Fruit fly (Drosophila melanogaster): ENCODE results near the gene CG11857.

The CG11857 gene

dm6 chr3R:25275276-25275675, 16.6 kb downstream of the CG11857 start (continued):
- peak; percentile 29 for TF ChIP-seq CG2120 (GFP tag; optimal IDR thresholded peaks at IDR 0.05)
- peak; percentile 25 for TF ChIP-seq CG6813 (GFP tag; optimal IDR thresholded peaks at IDR 0.05)
- peak; percentile 59 for TF ChIP-seq CG7372 (GFP tag; IDR thresholded peaks at IDR 0.05)
- peak; percentile 59 for TF ChIP-seq CG10147 (GFP tag; optimal IDR thresholded peaks at IDR 0.05)
- TF ChIP-seq sens (GFP tag) = peak; percentile 61
- TF ChIP-seq MBD-R2 (GFP tag; IDR thresholded peaks at IDR 0.05) = no peak
- no peak for TF ChIP-seq Bdp1 (GFP tag; optimal IDR thresholded peaks at IDR 0.05)
- TF ChIP-seq CrebB (tag; optimal IDR thresholded peaks at IDR 0.05) = peak; percentile 60
- peak; percentile 32 for TF ChIP-seq Nf-YC (tag; optimal IDR thresholded peaks at IDR 0.05)
- TF ChIP-seq emc (GFP tag; optimal IDR thresholded peaks at IDR 0.05) = no peak
- TF ChIP-seq GATAe (GFP tag; conservative IDR thresholded peaks at IDR 0.05) = 0 out of 2 replicates have a peak, but pooled peaks have one; percentile 9
- TF ChIP-seq caup (GFP tag; optimal IDR thresholded peaks at IDR 0.05; ENCODE audit: severe bottlenecking) = peak; percentile 65
- TF ChIP-seq CG34376 (GFP tag; optimal IDR thresholded peaks at IDR 0.05) = peak; percentile 47
- TF ChIP-seq CG4424 (GFP tag; optimal IDR thresholded peaks at IDR 0.05) = no peak
- TF ChIP-seq eyg (GFP tag; optimal IDR thresholded peaks at IDR 0.05) = peak; percentile 14
- no peak for TF ChIP-seq CG1529 (GFP tag; optimal IDR thresholded peaks at IDR 0.05)
- no peak for TF ChIP-seq ems (GFP tag; optimal IDR thresholded peaks at IDR 0.05)
- no peak for TF ChIP-seq D19A (tag; optimal IDR thresholded peaks at IDR 0.05)
- TF ChIP-seq Meics (GFP tag; optimal IDR thresholded peaks at IDR 0.05) = peak; percentile 60
- TF ChIP-seq MTF-1 (GFP tag; optimal IDR thresholded peaks at IDR 0.05; ENCODE audit: borderline replicate concordance) = peak; percentile 6
- peak; percentile 55 for TF ChIP-seq CG15269 (tag; optimal IDR thresholded peaks at IDR 0.05)
- TF ChIP-seq HHEX (GFP tag; optimal IDR thresholded peaks at IDR 0.05) = peak; percentile 8
- TF ChIP-seq mam (GFP tag; optimal IDR thresholded peaks at IDR 0.05) = no peak
- peak; percentile 38 for TF ChIP-seq Dek (tag; optimal IDR thresholded peaks at IDR 0.05)
- no peak for TF ChIP-seq gsb-n (tag; optimal IDR thresholded peaks at IDR 0.05)
- peak; percentile 50 for TF ChIP-seq fd3F (GFP tag; optimal IDR thresholded peaks at IDR 0.05)
- TF ChIP-seq CG15514 (GFP tag; optimal IDR thresholded peaks at IDR 0.05) = peak; percentile 48
- no peak for TF ChIP-seq Asciz (GFP tag; optimal IDR thresholded peaks at IDR 0.05)
- TF ChIP-seq pnt (GFP tag; optimal IDR thresholded peaks at IDR 0.05) = no peak
- no peak for TF ChIP-seq CG4360 (GFP tag; IDR thresholded peaks at IDR 0.05)
- TF ChIP-seq CG3281 (GFP tag; optimal IDR thresholded peaks at IDR 0.05) = peak; percentile 50
- no peak for TF ChIP-seq ken (GFP tag; IDR thresholded peaks at IDR 0.05)
- 0 out of 3 replicates have a peak, but pooled peaks have one; percentile 17 for TF ChIP-seq CG11695 (GFP tag; IDR thresholded peaks at IDR 0.05)
- no peak for TF ChIP-seq Scr (GFP tag; IDR thresholded peaks at IDR 0.05; ENCODE audit: partially characterized antibody)
- TF ChIP-seq schlank (tag; optimal IDR thresholded peaks at IDR 0.05) = peak; percentile 34
- TF ChIP-seq odd (GFP tag; optimal IDR thresholded peaks at IDR 0.05) = peak; percentile 61
- no peak for TF ChIP-seq CG15479 (GFP tag; optimal IDR thresholded peaks at IDR 0.05)
- no peak for TF ChIP-seq da (GFP tag; optimal IDR thresholded peaks at IDR 0.05)
- no peak for TF ChIP-seq CG32772 (GFP tag; IDR thresholded peaks at IDR 0.05)
- TF ChIP-seq slp2 (GFP tag; optimal IDR thresholded peaks at IDR 0.05) = no peak
- TF ChIP-seq CG10274 (GFP tag; optimal IDR thresholded peaks at IDR 0.05) = no peak
- peak; percentile 46 for TF ChIP-seq HmgZ (tag; optimal IDR thresholded peaks at IDR 0.05)
- no peak for TF ChIP-seq CG6791 (GFP tag; IDR thresholded peaks at IDR 0.05; ENCODE audit: partially characterized antibody)
- no peak for TF ChIP-seq CG3163 (GFP tag; optimal IDR thresholded peaks at IDR 0.05)
- TF ChIP-seq vfl (GFP tag; optimal IDR thresholded peaks at IDR 0.05) = no peak
- peak; percentile 44 for TF ChIP-seq CG12071 (GFP tag; optimal IDR thresholded peaks at IDR 0.05)
- TF ChIP-seq grau (tag; optimal IDR thresholded peaks at IDR 0.05) = peak; percentile 15
- TF ChIP-seq grn (GFP tag; optimal IDR thresholded peaks at IDR 0.05) = peak; percentile 19
- TF ChIP-seq repo (GFP tag; optimal IDR thresholded peaks at IDR 0.05) = no peak
- TF ChIP-seq exex (tag; optimal IDR thresholded peaks at IDR 0.05) = peak; percentile 78
- TF ChIP-seq salm (tag; optimal IDR thresholded peaks at IDR 0.05) = peak; percentile 10
